Worm (Caenorhabditis elegans) whole organism, L4 larva: ENCODE data around the gene fln-1.
"Not testable (repeated sequence)": the region's sequence is repeated elsewhere in the genome, so short reads cannot be mapped to it uniquely, and the experiment has no call there.

Experiments used
- F44E2.7 ChIP-seq: fragments of 200-800 bp; sonication (Bioruptor generic); IDR thresholded peaks from 2 replicates; pipeline ENCODE4 v2.1.2; 2022; ENCODE audit warnings: missing genetic modification characterization, missing compliant biosample characterization
- F49E8.2 ChIP-seq: sonication (generic microtip); optimal IDR thresholded peaks from 2 replicates; lab custom pipeline; 2016; ENCODE audit warnings: missing compliant biosample characterization, mild to moderate bottlenecking, missing genetic modification characterization, borderline replicate concordance
- R02D3.7 ChIP-seq: fragments of 150-350 bp; sonication (generic microtip); optimal IDR thresholded peaks from 3 replicates; lab custom pipeline; 2014; ENCODE audit warnings: missing biosample characterization, missing genetic modification characterization
- T20F7.1 ChIP-seq: fragments of 200-800 bp; sonication (Bioruptor generic); optimal IDR thresholded peaks from 2 replicates; lab custom pipeline; 2018; ENCODE audit warnings: mild to moderate bottlenecking, missing genetic modification characterization, missing compliant biosample characterization
- T26A8.4 ChIP-seq: fragments of 200-800 bp; sonication (Bioruptor generic); IDR thresholded peaks from 2 replicates; pipeline ENCODE4 v1.3.6; 2022; ENCODE audit warnings: missing genetic modification characterization, missing compliant biosample characterization
- Y105C5A.15 ChIP-seq: fragments of 200-800 bp; sonication (Bioruptor generic); IDR thresholded peaks from 2 replicates; pipeline ENCODE4 v1.3.6; 2022; ENCODE audit warnings: missing genetic modification characterization, missing compliant biosample characterization
- ZK546.5 ChIP-seq, 2 experiments: sonication (generic microtip); optimal IDR thresholded peaks; 2 replicates each; lab custom pipeline; 2017; ENCODE audit warnings: missing biosample characterization in 2 of 2, missing genetic modification characterization in 2 of 2
- arid-1 ChIP-seq: fragments of 200-800 bp; sonication (Bioruptor generic); conservative IDR thresholded peaks from 2 replicates; pipeline ENCODE4 v1.3.6; 2022; ENCODE audit warnings: missing genetic modification reagents, missing genetic modification characterization, missing compliant biosample characterization
- ceh-44 ChIP-seq: fragments of 200-800 bp; sonication (Bioruptor generic); IDR thresholded peaks from 2 replicates; pipeline ENCODE4 v1.3.6; 2022; ENCODE audit warnings: missing genetic modification reagents, missing genetic modification characterization, missing compliant biosample characterization
- ctbp-1 ChIP-seq: fragments of 200-800 bp; sonication (Bioruptor generic); IDR thresholded peaks from 2 replicates; pipeline ENCODE4 v1.3.6; 2022; ENCODE audit warnings: missing genetic modification reagents, missing genetic modification characterization, missing compliant biosample characterization
- daf-16 ChIP-seq, 3 experiments: sonication (generic microtip); optimal IDR thresholded peaks; 2 replicates each; lab custom pipeline; 2016 to 2017; ENCODE audit warnings: missing genetic modification characterization in 3 of 3, missing genetic modification reagents in 3 of 3, mild to moderate bottlenecking in 2 of 3, missing compliant biosample characterization in 2 of 3, missing biosample characterization in 1 of 3, moderate library complexity in 1 of 3
- daf-8 ChIP-seq: fragments of 200-800 bp; sonication (Bioruptor generic); IDR thresholded peaks from 2 replicates; pipeline ENCODE4 v1.3.6; 2022; ENCODE audit warnings: missing genetic modification characterization, missing compliant biosample characterization
- dmd-8 ChIP-seq: fragments of 200-800 bp; sonication (Bioruptor generic); IDR thresholded peaks from 2 replicates; pipeline ENCODE4 v1.3.6; 2022; ENCODE audit warnings: missing genetic modification characterization, missing compliant biosample characterization
- duxl-1 ChIP-seq: sonication (generic microtip); optimal IDR thresholded peaks from 2 replicates; lab custom pipeline; 2016; ENCODE audit warnings: mild to moderate bottlenecking, missing genetic modification characterization, moderate library complexity, missing compliant biosample characterization; ENCODE audit not compliant: poor library complexity
- hif-1 ChIP-seq, 2 experiments: sonication (generic microtip); optimal IDR thresholded peaks; 2 replicates each; lab custom pipeline; 2016 to 2017; ENCODE audit warnings: missing compliant biosample characterization in 2 of 2, missing genetic modification characterization in 2 of 2, missing genetic modification reagents in 2 of 2, missing genotype in 2 of 2, mild to moderate bottlenecking in 1 of 2
- lin-1 ChIP-seq: fragments of 200-800 bp; sonication (Bioruptor generic); IDR thresholded peaks from 2 replicates; pipeline ENCODE4 v1.3.6; 2022; ENCODE audit warnings: missing genetic modification reagents, missing genetic modification characterization, missing compliant biosample characterization
- lin-15B ChIP-seq: fragments of 150-350 bp; sonication (generic microtip); optimal IDR thresholded peaks from 3 replicates; lab custom pipeline; 2014; ENCODE audit warnings: missing biosample characterization, missing genetic modification characterization
- lin-29 ChIP-seq: fragments of 200-800 bp; sonication (Bioruptor generic); IDR thresholded peaks from 2 replicates; pipeline ENCODE4 v1.3.6; 2022; ENCODE audit warnings: missing genetic modification reagents, missing genetic modification characterization, missing compliant biosample characterization
- lir-3 ChIP-seq: sonication (generic microtip); optimal IDR thresholded peaks from 2 replicates; lab custom pipeline; 2016; ENCODE audit warnings: mild to moderate bottlenecking, missing genetic modification characterization, missing compliant biosample characterization
- madf-5 ChIP-seq, 2 experiments: fragments of 200-800 bp; sonication (Bioruptor generic); IDR thresholded peaks; 2 replicates each; pipeline ENCODE4 v1.3.6; 2022; ENCODE audit warnings: missing compliant biosample characterization in 2 of 2, missing genetic modification characterization in 2 of 2
- madf-9 ChIP-seq: fragments of 200-800 bp; sonication (Bioruptor generic); conservative IDR thresholded peaks from 2 replicates; pipeline ENCODE4 v1.3.6; 2022; ENCODE audit warnings: missing genetic modification reagents, missing genetic modification characterization, missing compliant biosample characterization
- mdl-1 ChIP-seq, 2 experiments: fragments of 150-350 bp in 1 of 2; sonication (generic microtip) in 1 of 2; optimal IDR thresholded peaks; 2 replicates each; lab custom pipeline; 2014 to 2017; ENCODE audit warnings: missing biosample characterization in 2 of 2, missing genetic modification characterization in 2 of 2
- mep-1 ChIP-seq: fragments of 150-350 bp; sonication (generic microtip); optimal IDR thresholded peaks from 3 replicates; lab custom pipeline; 2014; ENCODE audit warnings: missing biosample characterization, missing genetic modification characterization
- mxl-2 ChIP-seq: fragments of 200-800 bp; sonication (Bioruptor generic); conservative IDR thresholded peaks from 2 replicates; pipeline ENCODE4 v1.3.6; 2022; ENCODE audit warnings: missing genetic modification reagents, missing genetic modification characterization, missing compliant biosample characterization
- nhr-102 ChIP-seq: sonication (generic microtip); optimal IDR thresholded peaks from 2 replicates; lab custom pipeline; 2016; ENCODE audit warnings: mild to moderate bottlenecking, missing genetic modification characterization, moderate library complexity, missing compliant biosample characterization
- nhr-41 ChIP-seq: fragments of 200-800 bp; sonication (Bioruptor generic); IDR thresholded peaks from 2 replicates; pipeline ENCODE4 v1.3.6; 2022; ENCODE audit warnings: missing genetic modification reagents, missing genetic modification characterization, missing compliant biosample characterization
- nhr-42 ChIP-seq: fragments of 200-800 bp; sonication (Bioruptor generic); IDR thresholded peaks from 2 replicates; pipeline ENCODE4 v1.3.6; 2022; ENCODE audit warnings: missing genetic modification characterization, missing compliant biosample characterization
- nhr-48 ChIP-seq: sonication (generic microtip); optimal IDR thresholded peaks from 2 replicates; lab custom pipeline; 2016; ENCODE audit warnings: mild to moderate bottlenecking, missing genetic modification characterization, missing compliant biosample characterization
- nhr-6 ChIP-seq: fragments of 150-350 bp; optimal IDR thresholded peaks from 2 replicates; lab custom pipeline; 2014; ENCODE audit warnings: missing biosample characterization, missing genetic modification characterization
- nhr-77 ChIP-seq: fragments of 150-350 bp; optimal IDR thresholded peaks from 2 replicates; lab custom pipeline; 2014; ENCODE audit warnings: missing biosample characterization, missing genetic modification characterization
- php-3 ChIP-seq: fragments of 200-800 bp; sonication (Bioruptor generic); IDR thresholded peaks from 2 replicates; pipeline ENCODE4 v1.3.6; 2022; ENCODE audit warnings: missing genetic modification reagents, missing genetic modification characterization, missing compliant biosample characterization
- saeg-2 ChIP-seq: fragments of 200-800 bp; sonication (Bioruptor generic); IDR thresholded peaks from 2 replicates; pipeline ENCODE4 v1.3.6; 2022; ENCODE audit warnings: missing genetic modification reagents, missing genetic modification characterization, missing compliant biosample characterization
- set-16 ChIP-seq: fragments of 200-800 bp; sonication (Bioruptor generic); IDR thresholded peaks from 2 replicates; pipeline ENCODE4 v1.3.6; 2022; ENCODE audit warnings: missing genetic modification reagents, missing genetic modification characterization, missing compliant biosample characterization
- snpc-1.2 ChIP-seq: fragments of 200-800 bp; sonication (Bioruptor generic); IDR thresholded peaks from 2 replicates; pipeline ENCODE4 v1.3.6; 2022; ENCODE audit warnings: missing genetic modification reagents, missing genetic modification characterization, missing compliant biosample characterization
- spr-1 ChIP-seq: sonication (generic microtip); optimal IDR thresholded peaks from 2 replicates; lab custom pipeline; 2016; ENCODE audit warnings: mild to moderate bottlenecking, missing genetic modification characterization, missing compliant biosample characterization
- tra-1 ChIP-seq: fragments of 200-800 bp; sonication (Bioruptor generic); IDR thresholded peaks from 2 replicates; pipeline ENCODE4 v1.3.6; 2022; ENCODE audit warnings: missing genetic modification reagents, missing genetic modification characterization, missing compliant biosample characterization
- unc-62 ChIP-seq, 3 experiments: fragments of 150-350 bp in 1 of 3; sonication (generic microtip); optimal IDR thresholded peaks in 2 of 3; peaks in 1 of 3; 1 replicate in 1 of 3; 2 replicates in 2 of 3; lab custom pipeline; 2014 to 2017; ENCODE audit warnings: missing biosample characterization in 3 of 3, missing genetic modification characterization in 3 of 3, missing genetic modification reagents in 3 of 3, missing genotype in 1 of 3
- vab-7 ChIP-seq: fragments of 200-800 bp; sonication (Bioruptor generic); IDR thresholded peaks from 2 replicates; pipeline ENCODE4 v1.3.6; 2022; ENCODE audit warnings: missing genetic modification reagents, missing genetic modification characterization, missing compliant biosample characterization
- zip-2 ChIP-seq: fragments of 150-350 bp; optimal IDR thresholded peaks from 2 replicates; lab custom pipeline; 2014; ENCODE audit warnings: missing biosample characterization, missing genetic modification characterization

The fln-1 gene

ce11 chrIV:385150-385937 lies 9.5 kb upstream of the fln-1 start, which contains the start of gene rps-24 (continued):
- peak; percentile 70; the same call in 1 of the 2 replicates for TF ChIP-seq lin-29
- peak; percentile 95 for TF ChIP-seq madf-9 (GFP tag; lab: Robert Waterston, UW)
- 0 out of 2 replicates have a peak, but pooled peaks have one; percentile 9 for TF ChIP-seq F44E2.7
- TF ChIP-seq tra-1 (GFP tag; lab: Robert Waterston, UW), result peak; percentile 96
- peak; percentile 71 to 93; a peak in 3 of 4 replicates for TF ChIP-seq madf-5 (GFP tag; IDR thresholded peaks at IDR 0.05; lab: Robert Waterston, UW)
- TF ChIP-seq nhr-41 (GFP tag; lab: Robert Waterston, UW), result peak; percentile 60
- TF ChIP-seq hif-1 (tag; optimal IDR thresholded peaks at IDR 0.05; lab: Kevin White, UChicago), result peak in 1 of 2 experiments; percentile 94
- TF ChIP-seq lin-1 (GFP tag; lab: Robert Waterston, UW), result peak; percentile 81; the same call in 1 of the 2 replicates
- peak; percentile 31 to 38 for TF ChIP-seq mdl-1 (tag; optimal IDR thresholded peaks at IDR 0.05; lab: Kevin White, UChicago)
- peak; percentile 72; the same call in 1 of the 2 replicates for TF ChIP-seq php-3 (GFP tag; lab: Robert Waterston, UW)
- TF ChIP-seq F49E8.2 (tag; lab: Kevin White, UChicago), result peak; percentile 74
- TF ChIP-seq nhr-48 (tag; lab: Kevin White, UChicago), result peak; percentile 61
- TF ChIP-seq nhr-6 (tag; lab: Kevin White, UChicago), result peak; percentile 69
- peak; percentile 77; the same call in 1 of the 2 replicates for TF ChIP-seq saeg-2 (GFP tag; lab: Robert Waterston, UW)
- TF ChIP-seq duxl-1 (tag; lab: Kevin White, UChicago), result peak; percentile 57
- TF ChIP-seq unc-62 (GFP tag; optimal IDR thresholded peaks at IDR 0.05 in 1 of 2; lab: Kevin White, UChicago), result peak in 1 of 2 experiments; percentile 94
- not testable (repeated sequence) for TF ChIP-seq unc-62 (tag; optimal IDR thresholded peaks at IDR 0.05; lab: Kevin White, UChicago)
- peak in 1 of 2 experiments; percentile 29 for TF ChIP-seq daf-16 (GFP tag; optimal IDR thresholded peaks at IDR 0.05; lab: Kevin White, UChicago)
- TF ChIP-seq daf-16 (tag; optimal IDR thresholded peaks at IDR 0.05; lab: Kevin White, UChicago), result peak; percentile 43
- TF ChIP-seq mxl-2 (GFP tag; lab: Robert Waterston, UW), result 0 out of 2 replicates have a peak, but pooled peaks have one; percentile 13
- peak; percentile 63 for TF ChIP-seq nhr-102 (tag; lab: Kevin White, UChicago)
- TF ChIP-seq zip-2, result peak; percentile 7
- TF ChIP-seq Y105C5A.15 (GFP tag; lab: Robert Waterston, UW), result 0 out of 2 replicates have a peak, but pooled peaks have one; percentile 55
- TF ChIP-seq ctbp-1, result peak; percentile 97
- 0 out of 2 replicates have a peak, but pooled peaks have one; percentile 60 for TF ChIP-seq daf-8
- peak; percentile 94 for TF ChIP-seq R02D3.7 (tag; lab: Kevin White, UChicago)
- TF ChIP-seq ceh-44, result peak; percentile 99
- peak; percentile 60; the same call in 1 of the 2 replicates for TF ChIP-seq set-16 (GFP tag; lab: Robert Waterston, UW)
- TF ChIP-seq mep-1 (tag; lab: Kevin White, UChicago), result peak; percentile 94
- peak; percentile 71; the same call in 1 of the 2 replicates for TF ChIP-seq dmd-8 (GFP tag; lab: Robert Waterston, UW)
- TF ChIP-seq arid-1, result peak; percentile 97
- TF ChIP-seq T20F7.1 (GFP tag; lab: Kevin White, UChicago), result peak; percentile 88
- peak; percentile 23 for TF ChIP-seq lir-3 (tag; lab: Kevin White, UChicago)
- TF ChIP-seq snpc-1.2, result peak; percentile 88
- peak; percentile 92 for TF ChIP-seq nhr-42 (GFP tag; lab: Robert Waterston, UW)
- peak; percentile 81 for TF ChIP-seq spr-1 (tag; lab: Kevin White, UChicago)
- peak; percentile 99 for TF ChIP-seq vab-7 (GFP tag; lab: Robert Waterston, UW)
- TF ChIP-seq nhr-77 (tag; lab: Kevin White, UChicago), result peak; percentile 94
- TF ChIP-seq ZK546.5 (tag; optimal IDR thresholded peaks at IDR 0.05; lab: Kevin White, UChicago), result peak in 1 of 2 experiments; percentile 45
- TF ChIP-seq T26A8.4 (GFP tag; lab: Robert Waterston, UW), result peak; percentile 94
- TF ChIP-seq lin-15B (tag; lab: Kevin White, UChicago), result peak; percentile 45
